Worm (Caenorhabditis elegans) whole organism, L4 larva: ENCODE data around the gene C55A6.10.
A peak's percentile ranks its signal among the peaks of the same experiment; 100 is the strongest.

Source experiments
- D1046.2 ChIP-seq: fragments of 200-800 bp; sonication (Bioruptor generic); IDR thresholded peaks from 2 replicates; pipeline ENCODE4 v1.3.6; 2022; ENCODE audit warnings: missing genetic modification characterization, missing compliant biosample characterization
- F10B5.3 ChIP-seq: sonication (generic microtip); optimal IDR thresholded peaks from 2 replicates; lab custom pipeline; 2016; ENCODE audit warnings: mild to moderate bottlenecking, missing genetic modification characterization, missing compliant biosample characterization
- F26F4.8 ChIP-seq: fragments of 200-800 bp; sonication (Bioruptor generic); conservative IDR thresholded peaks from 2 replicates; pipeline ENCODE4 v1.3.6; 2022; ENCODE audit warnings: missing genetic modification characterization, missing compliant biosample characterization
- F37D6.2 ChIP-seq: sonication (generic microtip); optimal IDR thresholded peaks from 2 replicates; lab custom pipeline; 2016; ENCODE audit warnings: mild to moderate bottlenecking, missing genetic modification characterization, missing compliant biosample characterization
- F49E8.2 ChIP-seq: sonication (generic microtip); optimal IDR thresholded peaks from 2 replicates; lab custom pipeline; 2016; ENCODE audit warnings: missing compliant biosample characterization, mild to moderate bottlenecking, missing genetic modification characterization, borderline replicate concordance
- R02D3.7 ChIP-seq: fragments of 150-350 bp; sonication (generic microtip); optimal IDR thresholded peaks from 3 replicates; lab custom pipeline; 2014; ENCODE audit warnings: missing biosample characterization, missing genetic modification characterization
- Y5F2A.4 ChIP-seq: fragments of 200-800 bp; sonication (Bioruptor generic); optimal IDR thresholded peaks from 2 replicates; lab custom pipeline; 2018; ENCODE audit warnings: mild to moderate bottlenecking, missing genetic modification characterization, missing compliant biosample characterization
- Y75B8A.6 ChIP-seq: fragments of 200-800 bp; sonication (Bioruptor generic); IDR thresholded peaks from 2 replicates; pipeline ENCODE4 v1.3.6; 2022; ENCODE audit warnings: missing genetic modification reagents, missing genetic modification characterization, missing compliant biosample characterization
- ZK337.2 ChIP-seq: fragments of 200-800 bp; sonication (Bioruptor generic); IDR thresholded peaks from 2 replicates; pipeline ENCODE4 v1.3.6; 2022; ENCODE audit warnings: missing genetic modification reagents, missing genetic modification characterization, missing compliant biosample characterization
- ZK546.5 ChIP-seq, 2 experiments: sonication (generic microtip); optimal IDR thresholded peaks; 2 replicates each; lab custom pipeline; 2017; ENCODE audit warnings: missing biosample characterization in 2 of 2, missing genetic modification characterization in 2 of 2
- aha-1 ChIP-seq: fragments of 150-350 bp; peaks from one replicate; lab custom pipeline; 2014; ENCODE audit warnings: missing biosample characterization, missing genetic modification characterization
- aly-2 ChIP-seq: sonication (generic microtip); optimal IDR thresholded peaks from 2 replicates; lab custom pipeline; 2018; ENCODE audit warnings: missing biosample characterization, missing genetic modification characterization
- ama-1 ChIP-seq: fragments of 150-350 bp; optimal IDR thresholded peaks from 2 replicates; lab custom pipeline; 2014; ENCODE audit warnings: inconsistent platforms, mixed read lengths
- arid-1 ChIP-seq: fragments of 200-800 bp; sonication (Bioruptor generic); conservative IDR thresholded peaks from 2 replicates; pipeline ENCODE4 v1.3.6; 2022; ENCODE audit warnings: missing genetic modification reagents, missing genetic modification characterization, missing compliant biosample characterization
- ceh-28 ChIP-seq: fragments of 150-350 bp; optimal IDR thresholded peaks from 2 replicates; lab custom pipeline; 2014; ENCODE audit warnings: missing biosample characterization, missing genetic modification reagents, missing genetic modification characterization
- ceh-32 ChIP-seq: sonication (generic microtip); optimal IDR thresholded peaks from 2 replicates; lab custom pipeline; 2016; ENCODE audit warnings: mild to moderate bottlenecking, missing genetic modification characterization, missing compliant biosample characterization; ENCODE audit not compliant: poor library complexity
- ctbp-1 ChIP-seq: fragments of 200-800 bp; sonication (Bioruptor generic); IDR thresholded peaks from 2 replicates; pipeline ENCODE4 v1.3.6; 2022; ENCODE audit warnings: missing genetic modification reagents, missing genetic modification characterization, missing compliant biosample characterization
- daf-12 ChIP-seq: fragments of 150-350 bp; optimal IDR thresholded peaks from 2 replicates; lab custom pipeline; 2014; ENCODE audit warnings: missing biosample characterization, missing genetic modification reagents, missing genetic modification characterization
- daf-8 ChIP-seq: fragments of 200-800 bp; sonication (Bioruptor generic); IDR thresholded peaks from 2 replicates; pipeline ENCODE4 v1.3.6; 2022; ENCODE audit warnings: missing genetic modification characterization, missing compliant biosample characterization
- dmd-6 ChIP-seq: fragments of 200-800 bp; sonication (Bioruptor generic); IDR thresholded peaks from 2 replicates; pipeline ENCODE4 v1.3.6; 2022; ENCODE audit warnings: missing genetic modification reagents, missing genetic modification characterization, missing compliant biosample characterization
- dmd-8 ChIP-seq: fragments of 200-800 bp; sonication (Bioruptor generic); IDR thresholded peaks from 2 replicates; pipeline ENCODE4 v1.3.6; 2022; ENCODE audit warnings: missing genetic modification characterization, missing compliant biosample characterization
- dmd-9 ChIP-seq: fragments of 200-800 bp; sonication (Bioruptor generic); IDR thresholded peaks from 2 replicates; pipeline ENCODE4 v1.3.6; 2022; ENCODE audit warnings: missing genetic modification reagents, missing genetic modification characterization, missing compliant biosample characterization
- dpl-1 ChIP-seq: fragments of 150-350 bp; optimal IDR thresholded peaks from 2 replicates; lab custom pipeline; 2014; ENCODE audit warnings: missing biosample characterization, missing genetic modification reagents, missing genetic modification characterization
- egl-27 ChIP-seq: sonication (generic microtip); optimal IDR thresholded peaks from 3 replicates; lab custom pipeline; 2017; ENCODE audit warnings: missing biosample characterization, missing genetic modification reagents, missing genetic modification characterization
- fos-1 ChIP-seq: fragments of 150-350 bp; optimal IDR thresholded peaks from 2 replicates; lab custom pipeline; 2014; ENCODE audit warnings: missing biosample characterization, missing genetic modification characterization
- hlh-11 ChIP-seq: fragments of 200-800 bp; sonication (Bioruptor generic); optimal IDR thresholded peaks from 2 replicates; lab custom pipeline; 2018; ENCODE audit warnings: mild to moderate bottlenecking, missing genetic modification characterization, missing compliant biosample characterization
- lin-38 ChIP-seq: fragments of 200-800 bp; sonication (Bioruptor generic); IDR thresholded peaks from 2 replicates; pipeline ENCODE4 v1.3.6; 2022; ENCODE audit warnings: missing genetic modification reagents, missing genetic modification characterization, missing compliant biosample characterization
- lsy-2 ChIP-seq, 2 experiments: fragments of 150-350 bp in 1 of 2; sonication (generic microtip) in 1 of 2; optimal IDR thresholded peaks; 2 replicates each; lab custom pipeline; 2014 to 2017; ENCODE audit warnings: missing biosample characterization in 2 of 2, missing genetic modification characterization in 2 of 2
- madf-9 ChIP-seq: fragments of 200-800 bp; sonication (Bioruptor generic); conservative IDR thresholded peaks from 2 replicates; pipeline ENCODE4 v1.3.6; 2022; ENCODE audit warnings: missing genetic modification reagents, missing genetic modification characterization, missing compliant biosample characterization
- mdl-1 ChIP-seq, 2 experiments: fragments of 150-350 bp in 1 of 2; sonication (generic microtip) in 1 of 2; optimal IDR thresholded peaks; 2 replicates each; lab custom pipeline; 2014 to 2017; ENCODE audit warnings: missing biosample characterization in 2 of 2, missing genetic modification characterization in 2 of 2
- mep-1 ChIP-seq: fragments of 150-350 bp; sonication (generic microtip); optimal IDR thresholded peaks from 3 replicates; lab custom pipeline; 2014; ENCODE audit warnings: missing biosample characterization, missing genetic modification characterization
- nhr-237 ChIP-seq: sonication (generic microtip); optimal IDR thresholded peaks from 2 replicates; lab custom pipeline; 2017; ENCODE audit warnings: missing biosample characterization, missing genetic modification characterization
- nhr-6 ChIP-seq: fragments of 150-350 bp; optimal IDR thresholded peaks from 2 replicates; lab custom pipeline; 2014; ENCODE audit warnings: missing biosample characterization, missing genetic modification characterization
- rbr-2 ChIP-seq: sonication (generic microtip); optimal IDR thresholded peaks from 2 replicates; lab custom pipeline; 2016; ENCODE audit warnings: missing genotype, missing genetic modification characterization, missing compliant biosample characterization
- saeg-2 ChIP-seq: fragments of 200-800 bp; sonication (Bioruptor generic); IDR thresholded peaks from 2 replicates; pipeline ENCODE4 v1.3.6; 2022; ENCODE audit warnings: missing genetic modification reagents, missing genetic modification characterization, missing compliant biosample characterization
- skn-1 ChIP-seq: fragments of 150-350 bp; optimal IDR thresholded peaks from 2 replicates; lab custom pipeline; 2014; ENCODE audit warnings: missing biosample characterization, missing genetic modification characterization
- spr-3 ChIP-seq: fragments of 200-800 bp; sonication (Bioruptor generic); optimal IDR thresholded peaks from 2 replicates; lab custom pipeline; 2018; ENCODE audit warnings: mild to moderate bottlenecking, missing genetic modification characterization, missing compliant biosample characterization
- tag-97 ChIP-seq: fragments of 200-800 bp; sonication (Bioruptor generic); IDR thresholded peaks from 2 replicates; pipeline ENCODE4 v1.3.6; 2022; ENCODE audit warnings: missing genetic modification characterization, missing compliant biosample characterization
- unc-130 ChIP-seq: sonication (generic microtip); optimal IDR thresholded peaks from 2 replicates; lab custom pipeline; 2016; ENCODE audit warnings: missing genetic modification reagents, missing genetic modification characterization, missing compliant biosample characterization
- unc-39 ChIP-seq: sonication (generic microtip); optimal IDR thresholded peaks from 2 replicates; lab custom pipeline; 2017; ENCODE audit warnings: missing biosample characterization, missing genetic modification characterization
- unc-62 ChIP-seq, 3 experiments: fragments of 150-350 bp in 1 of 3; sonication (generic microtip); optimal IDR thresholded peaks in 2 of 3; peaks in 1 of 3; 1 replicate in 1 of 3; 2 replicates in 2 of 3; lab custom pipeline; 2014 to 2017; ENCODE audit warnings: missing biosample characterization in 3 of 3, missing genetic modification characterization in 3 of 3, missing genetic modification reagents in 3 of 3, missing genotype in 1 of 3
- vab-7 ChIP-seq: fragments of 200-800 bp; sonication (Bioruptor generic); IDR thresholded peaks from 2 replicates; pipeline ENCODE4 v1.3.6; 2022; ENCODE audit warnings: missing genetic modification reagents, missing genetic modification characterization, missing compliant biosample characterization
- zag-1 ChIP-seq: fragments of 150-350 bp; optimal IDR thresholded peaks from 2 replicates; lab custom pipeline; 2014; ENCODE audit warnings: missing biosample characterization, missing genetic modification characterization
- zfp-3 ChIP-seq: fragments of 200-800 bp; sonication (Bioruptor generic); conservative IDR thresholded peaks from 2 replicates; pipeline ENCODE4 v1.3.6; 2022; ENCODE audit warnings: missing genetic modification reagents, missing genetic modification characterization, missing compliant biosample characterization
- zip-2 ChIP-seq: fragments of 150-350 bp; optimal IDR thresholded peaks from 2 replicates; lab custom pipeline; 2014; ENCODE audit warnings: missing biosample characterization, missing genetic modification characterization
- ztf-11 ChIP-seq: fragments of 150-350 bp; optimal IDR thresholded peaks from 2 replicates; lab custom pipeline; 2014; ENCODE audit warnings: missing biosample characterization, missing genetic modification characterization

The C55A6.10 gene

DNA sequence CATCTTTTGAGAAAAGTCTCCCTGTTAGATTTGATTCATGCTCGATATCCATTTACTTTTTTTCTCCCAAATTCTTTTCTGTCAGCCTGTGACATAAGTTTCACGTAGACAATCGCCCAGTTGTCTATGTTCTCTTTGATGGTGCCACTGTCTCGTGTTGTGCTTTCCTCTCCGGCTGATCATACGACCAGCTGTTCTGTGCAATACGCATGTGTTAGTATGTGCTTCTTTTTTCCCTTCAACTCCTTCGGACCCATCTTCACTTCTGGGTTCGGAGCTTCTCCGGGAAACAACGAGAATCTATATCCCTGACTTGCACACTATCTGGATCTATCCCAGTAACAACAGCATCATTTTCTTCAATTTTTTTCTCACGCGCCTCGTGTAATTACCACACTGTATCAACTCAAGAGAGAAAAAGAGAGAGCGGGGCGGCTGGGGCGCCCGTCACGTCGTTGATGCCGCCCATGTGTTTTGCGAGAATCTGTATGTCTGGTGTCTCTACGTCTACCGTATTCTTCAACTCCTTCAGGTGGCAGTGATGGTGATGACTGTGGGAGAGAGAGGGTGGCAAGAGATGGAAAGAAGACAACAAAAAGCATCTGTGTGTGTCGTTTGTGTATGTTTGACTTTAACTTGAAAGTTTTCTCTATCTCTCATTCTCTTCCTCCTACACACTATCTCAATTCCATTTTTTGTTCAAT, 26.8 kb downstream of the C55A6.10 start (continued):
- TF ChIP-seq zag-1, result no peak
- TF ChIP-seq daf-8 (GFP tag; lab: Robert Waterston, UW), result no peak
- TF ChIP-seq dpl-1 (GFP tag; lab: Kevin White, UChicago), result no peak

DNA sequence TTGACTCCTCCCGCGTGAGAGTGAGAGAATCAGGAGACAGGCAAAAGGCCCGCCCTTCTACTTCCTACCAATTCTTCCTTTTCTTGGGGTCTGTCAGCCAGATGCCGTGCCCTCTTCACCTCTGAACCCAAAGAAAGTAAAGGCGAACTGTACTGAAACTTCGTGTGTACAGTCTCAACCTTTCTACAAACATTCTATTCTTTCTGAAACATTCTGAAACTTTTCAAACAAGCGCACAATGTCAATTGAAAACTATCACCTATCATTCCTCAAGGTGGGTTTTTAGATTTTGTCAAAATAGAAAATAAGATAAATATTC, 27.3 kb downstream of the C55A6.10 start:
- TF ChIP-seq daf-12 (tag; lab: Kevin White, UChicago) (no peak), aha-1 (peak; percentile 24), ZK546.5 (tag; optimal IDR thresholded peaks at IDR 0.05; lab: Kevin White, UChicago) (no peak), ctbp-1 (GFP tag; lab: Robert Waterston, UW) (0 out of 2 replicates have a peak, but pooled peaks have one; percentile 10), dmd-6 (GFP tag; lab: Robert Waterston, UW) (0 out of 2 replicates have a peak, but pooled peaks have one; percentile 4), mep-1 (tag; lab: Kevin White, UChicago) (no peak), unc-62 (GFP tag; optimal IDR thresholded peaks at IDR 0.05 in 1 of 2; lab: Kevin White, UChicago) (peak in 1 of 2 experiments; percentile 93), unc-62 (tag; optimal IDR thresholded peaks at IDR 0.05; lab: Kevin White, UChicago) (no peak), aly-2 (tag; lab: Kevin White, UChicago) (no peak), ama-1 (lab: Kevin White, UChicago) (peak; percentile 11)

DNA sequence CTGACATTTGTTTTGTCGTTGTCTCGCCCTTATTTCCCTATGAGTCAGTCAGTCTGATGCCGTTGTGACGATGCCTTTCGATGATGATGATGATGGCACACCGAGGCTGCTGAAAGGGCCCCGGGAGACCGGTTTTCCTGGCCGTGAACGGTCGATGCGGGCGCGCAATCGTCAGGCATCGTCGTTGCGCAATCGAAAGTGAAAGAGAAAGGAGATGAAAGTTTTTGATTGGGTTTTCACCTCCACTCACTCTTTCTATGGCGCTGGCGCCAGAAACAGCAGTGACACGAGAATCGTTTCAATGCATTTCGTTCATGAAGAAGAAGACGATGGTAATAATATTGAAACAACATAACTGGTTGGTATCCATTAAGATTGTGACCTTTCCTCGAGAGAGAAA, 27.8 kb downstream of the C55A6.10 start:
- no peak for TF ChIP-seq ztf-11 (tag; lab: Kevin White, UChicago)
- TF ChIP-seq F49E8.2, result no peak
- no peak for TF ChIP-seq egl-27 (tag; lab: Kevin White, UChicago)
- TF ChIP-seq F10B5.3, result no peak
- TF ChIP-seq unc-62 (GFP tag; optimal IDR thresholded peaks at IDR 0.05 in 1 of 2; lab: Kevin White, UChicago), result peak in 1 of 2 experiments; percentile 62
- TF ChIP-seq unc-62 (tag; optimal IDR thresholded peaks at IDR 0.05; lab: Kevin White, UChicago), result no peak
- no peak for TF ChIP-seq Y5F2A.4 (GFP tag; lab: Kevin White, UChicago)
- TF ChIP-seq lin-38, result 0 out of 2 replicates have a peak, but pooled peaks have one; percentile 16
- 0 out of 2 replicates have a peak, but pooled peaks have one; percentile 18 for TF ChIP-seq arid-1 (GFP tag; lab: Robert Waterston, UW)
- no peak for TF ChIP-seq spr-3 (GFP tag; lab: Kevin White, UChicago)
- TF ChIP-seq D1046.2, result no peak
- no peak for TF ChIP-seq zip-2 (tag; lab: Kevin White, UChicago)
- TF ChIP-seq hlh-11, result peak; percentile 74
- TF ChIP-seq F26F4.8, result no peak
- TF ChIP-seq zag-1, result no peak
- TF ChIP-seq zfp-3 (GFP tag; lab: Robert Waterston, UW), result no peak; the same call in 1 of the 2 replicates
- TF ChIP-seq dmd-9 (GFP tag; lab: Robert Waterston, UW), result no peak
- TF ChIP-seq F37D6.2 (tag; lab: Kevin White, UChicago), result no peak
- TF ChIP-seq ama-1 (lab: Kevin White, UChicago), result peak; percentile 64
- TF ChIP-seq aha-1, result peak; percentile 69
- TF ChIP-seq lsy-2 (tag; optimal IDR thresholded peaks at IDR 0.05; lab: Kevin White, UChicago), result no peak
- TF ChIP-seq R02D3.7, result no peak
- no peak for TF ChIP-seq madf-9 (GFP tag; lab: Robert Waterston, UW)
- no peak for TF ChIP-seq fos-1 (tag; lab: Kevin White, UChicago)
- no peak for TF ChIP-seq vab-7 (GFP tag; lab: Robert Waterston, UW)
- TF ChIP-seq saeg-2, result no peak
- no peak for TF ChIP-seq skn-1 (tag; lab: Kevin White, UChicago)
- no peak for TF ChIP-seq dpl-1 (GFP tag; lab: Kevin White, UChicago)
- no peak for TF ChIP-seq tag-97
- no peak for TF ChIP-seq nhr-237 (tag; lab: Kevin White, UChicago)
- TF ChIP-seq nhr-6 (tag; lab: Kevin White, UChicago), result no peak
- TF ChIP-seq ZK337.2 (GFP tag; lab: Robert Waterston, UW), result no peak
- TF ChIP-seq ceh-28 (tag; lab: Kevin White, UChicago), result no peak
- TF ChIP-seq Y75B8A.6 (GFP tag; lab: Robert Waterston, UW), result 0 out of 2 replicates have a peak, but pooled peaks have one; percentile 35
- TF ChIP-seq rbr-2, result peak; percentile 18
- TF ChIP-seq dmd-8 (GFP tag; lab: Robert Waterston, UW), result no peak
- peak in 1 of 2 experiments; percentile 70 for TF ChIP-seq mdl-1 (tag; optimal IDR thresholded peaks at IDR 0.05; lab: Kevin White, UChicago)
- no peak for TF ChIP-seq ceh-32 (tag; lab: Kevin White, UChicago)
- TF ChIP-seq unc-130 (GFP tag; lab: Kevin White, UChicago), result no peak
- no peak for TF ChIP-seq unc-39
